Worm (Caenorhabditis elegans): ENCODE results near the gene F25B5.6.

DNA sequence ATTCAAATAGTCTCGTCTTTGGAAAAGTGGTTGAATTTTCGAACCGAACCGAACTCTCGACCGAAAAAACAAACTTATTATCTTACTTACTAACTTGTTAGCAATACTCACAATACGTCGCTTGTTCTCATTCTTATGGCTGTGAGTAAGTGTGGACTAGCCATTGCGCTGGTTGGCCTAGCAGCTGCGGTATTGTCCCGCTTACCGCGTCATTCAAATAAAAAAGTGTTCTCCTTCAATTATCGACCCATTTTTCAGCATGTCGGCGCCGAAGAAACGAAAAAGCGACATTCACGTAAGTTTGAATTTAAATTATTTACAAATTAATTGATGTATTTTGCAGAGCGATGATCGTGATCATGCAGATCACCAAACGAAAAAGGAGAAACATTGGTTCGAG lies 10.5 kb upstream of the F25B5.6 start:
- TF ChIP-seq rcor-1 (GFP tag; IDR thresholded peaks at IDR 0.05), result no peak
- no peak for TF ChIP-seq somi-1 (GFP tag; optimal IDR thresholded peaks at IDR 0.05)
- no peak for TF ChIP-seq attf-5 (GFP tag; optimal IDR thresholded peaks at IDR 0.05)
- no peak for TF ChIP-seq ekl-4 (GFP tag; IDR thresholded peaks at IDR 0.05)
- TF ChIP-seq unc-62 (GFP tag; optimal IDR thresholded peaks at IDR 0.05), result no peak
- TF ChIP-seq unc-130 (GFP tag; optimal IDR thresholded peaks at IDR 0.05), result no peak
- TF ChIP-seq nhr-80 (tag; optimal IDR thresholded peaks at IDR 0.05), result no peak
- TF ChIP-seq ztf-26 (tag; optimal IDR thresholded peaks at IDR 0.05), result no peak
- no peak for TF ChIP-seq lir-1 (GFP tag; conservative IDR thresholded peaks at IDR 0.05)
- no peak for TF ChIP-seq attf-3 (GFP tag; conservative IDR thresholded peaks at IDR 0.05)
- no peak for TF ChIP-seq madf-10 (tag; optimal IDR thresholded peaks at IDR 0.05)
- TF ChIP-seq rec-8 (tag; optimal IDR thresholded peaks at IDR 0.05), result no peak
